Worm (Caenorhabditis elegans) whole organism, L4 larva: ENCODE data around the gene T08G5.15.

Experiments
- ama-1 ChIP-seq: fragments of 150-350 bp; optimal IDR thresholded peaks from 2 replicates; lab custom pipeline; 2014; ENCODE audit warnings: inconsistent platforms, mixed read lengths
- ces-1 ChIP-seq: fragments of 150-350 bp; sonication (generic microtip); optimal IDR thresholded peaks from 4 replicates; lab custom pipeline; 2014; ENCODE audit warnings: missing biosample characterization, missing genetic modification reagents, missing genetic modification characterization
- jun-1 ChIP-seq: fragments of 150-350 bp; optimal IDR thresholded peaks from 2 replicates; lab custom pipeline; 2014; ENCODE audit warnings: missing biosample characterization, missing genetic modification reagents, missing genetic modification characterization
- lim-7 ChIP-seq: fragments of 200-800 bp; sonication (Bioruptor generic); IDR thresholded peaks from 2 replicates; pipeline ENCODE4 v1.3.6; 2022; ENCODE audit warnings: missing genetic modification characterization, missing compliant biosample characterization
- lin-15B ChIP-seq: fragments of 150-350 bp; sonication (generic microtip); optimal IDR thresholded peaks from 3 replicates; lab custom pipeline; 2014; ENCODE audit warnings: missing biosample characterization, missing genetic modification characterization
- lin-39 ChIP-seq: fragments of 150-350 bp; optimal IDR thresholded peaks from 2 replicates; lab custom pipeline; 2014; ENCODE audit warnings: missing biosample characterization, missing genetic modification reagents, missing genetic modification characterization
- lsy-2 ChIP-seq, 2 experiments: fragments of 150-350 bp in 1 of 2; sonication (generic microtip) in 1 of 2; optimal IDR thresholded peaks; 2 replicates each; lab custom pipeline; 2014 to 2017; ENCODE audit warnings: missing biosample characterization in 2 of 2, missing genetic modification characterization in 2 of 2
- mdl-1 ChIP-seq, 2 experiments: fragments of 150-350 bp in 1 of 2; sonication (generic microtip) in 1 of 2; optimal IDR thresholded peaks; 2 replicates each; lab custom pipeline; 2014 to 2017; ENCODE audit warnings: missing biosample characterization in 2 of 2, missing genetic modification characterization in 2 of 2
- nhr-42 ChIP-seq: fragments of 200-800 bp; sonication (Bioruptor generic); IDR thresholded peaks from 2 replicates; pipeline ENCODE4 v1.3.6; 2022; ENCODE audit warnings: missing genetic modification characterization, missing compliant biosample characterization
- nhr-76 ChIP-seq: fragments of 150-350 bp; optimal IDR thresholded peaks from 2 replicates; lab custom pipeline; 2014; ENCODE audit warnings: missing biosample characterization, missing genetic modification characterization
- pqm-1 ChIP-seq: sonication (generic microtip); optimal IDR thresholded peaks from 2 replicates; lab custom pipeline; 2017; ENCODE audit warnings: missing biosample characterization, missing genetic modification characterization
- unc-39 ChIP-seq: sonication (generic microtip); optimal IDR thresholded peaks from 2 replicates; lab custom pipeline; 2017; ENCODE audit warnings: missing biosample characterization, missing genetic modification characterization
- zip-11 ChIP-seq: fragments of 200-800 bp; sonication (Bioruptor generic); IDR thresholded peaks from 2 replicates; pipeline ENCODE4 v1.3.6; 2022; ENCODE audit warnings: missing genetic modification characterization, missing compliant biosample characterization

- TF ChIP-seq mdl-1 (tag; optimal IDR thresholded peaks at IDR 0.05; lab: Kevin White, UChicago): no peak
- TF ChIP-seq unc-39: no peak
- no peak for TF ChIP-seq nhr-76 (tag; lab: Kevin White, UChicago)
- TF ChIP-seq pqm-1 (tag; lab: Kevin White, UChicago): no peak
- no peak for TF ChIP-seq zip-11 (GFP tag; lab: Robert Waterston, UW)
- TF ChIP-seq lsy-2 (tag; optimal IDR thresholded peaks at IDR 0.05; lab: Kevin White, UChicago): no peak
- no peak for TF ChIP-seq lin-39 (tag; lab: Kevin White, UChicago)
- TF ChIP-seq lin-15B (tag; lab: Kevin White, UChicago): no peak
- TF ChIP-seq nhr-42 (GFP tag; lab: Robert Waterston, UW): no peak
- no peak for TF ChIP-seq ces-1 (GFP tag; lab: Kevin White, UChicago)
- no peak for TF ChIP-seq ama-1 (lab: Kevin White, UChicago)
- no peak for TF ChIP-seq lim-7
- TF ChIP-seq jun-1 (tag; lab: Kevin White, UChicago): no peak
Observed at ce11 chrV:14057540-14057939, 34.6 kb upstream of the T08G5.15 start, which contains the start of gene F58D12.3.
